Fruit fly (Drosophila melanogaster): Measurements from ENCODE around the gene fid.
A peak's percentile ranks its signal among the peaks of the same experiment; 100 is the strongest.

Gene fid

dm6 chr3R:26002570-26003332 lies 32.9 kb downstream of the fid start (continued):
- TF ChIP-seq Dif (GFP tag; optimal IDR thresholded peaks at IDR 0.05; ENCODE audit: partially characterized antibody) = peak; percentile 28
- no peak for TF ChIP-seq sv (GFP tag; optimal IDR thresholded peaks at IDR 0.05)
- TF ChIP-seq CG32264 (GFP tag; optimal IDR thresholded peaks at IDR 0.05) = no peak
- TF ChIP-seq rgr (GFP tag; optimal IDR thresholded peaks at IDR 0.05) = no peak
- TF ChIP-seq brk (GFP tag; optimal IDR thresholded peaks at IDR 0.05) = peak; percentile 71
- TF ChIP-seq Mio (GFP tag; optimal IDR thresholded peaks at IDR 0.05) = no peak
- peak; percentile 1 for TF ChIP-seq Sp1 (GFP tag; optimal IDR thresholded peaks at IDR 0.05)
- TF ChIP-seq Rel (GFP tag; optimal IDR thresholded peaks at IDR 0.05) = no peak
- no peak for TF ChIP-seq Rel (tag; optimal IDR thresholded peaks at IDR 0.05)

dm6 chr3R:26004377-26005000 lies 34.6 kb downstream of the fid start:
- no peak for TF ChIP-seq Vsx2 (GFP tag; optimal IDR thresholded peaks at IDR 0.05; ENCODE audit: partially characterized antibody)

- TF ChIP-seq Vsx2 (GFP tag; optimal IDR thresholded peaks at IDR 0.05; ENCODE audit: partially characterized antibody) (peak; percentile 20), HLH106 (tag; optimal IDR thresholded peaks at IDR 0.05) (no peak)
Observed at dm6 chr3R:26005619-26005977, 35.7 kb downstream of the fid start.

DNA sequence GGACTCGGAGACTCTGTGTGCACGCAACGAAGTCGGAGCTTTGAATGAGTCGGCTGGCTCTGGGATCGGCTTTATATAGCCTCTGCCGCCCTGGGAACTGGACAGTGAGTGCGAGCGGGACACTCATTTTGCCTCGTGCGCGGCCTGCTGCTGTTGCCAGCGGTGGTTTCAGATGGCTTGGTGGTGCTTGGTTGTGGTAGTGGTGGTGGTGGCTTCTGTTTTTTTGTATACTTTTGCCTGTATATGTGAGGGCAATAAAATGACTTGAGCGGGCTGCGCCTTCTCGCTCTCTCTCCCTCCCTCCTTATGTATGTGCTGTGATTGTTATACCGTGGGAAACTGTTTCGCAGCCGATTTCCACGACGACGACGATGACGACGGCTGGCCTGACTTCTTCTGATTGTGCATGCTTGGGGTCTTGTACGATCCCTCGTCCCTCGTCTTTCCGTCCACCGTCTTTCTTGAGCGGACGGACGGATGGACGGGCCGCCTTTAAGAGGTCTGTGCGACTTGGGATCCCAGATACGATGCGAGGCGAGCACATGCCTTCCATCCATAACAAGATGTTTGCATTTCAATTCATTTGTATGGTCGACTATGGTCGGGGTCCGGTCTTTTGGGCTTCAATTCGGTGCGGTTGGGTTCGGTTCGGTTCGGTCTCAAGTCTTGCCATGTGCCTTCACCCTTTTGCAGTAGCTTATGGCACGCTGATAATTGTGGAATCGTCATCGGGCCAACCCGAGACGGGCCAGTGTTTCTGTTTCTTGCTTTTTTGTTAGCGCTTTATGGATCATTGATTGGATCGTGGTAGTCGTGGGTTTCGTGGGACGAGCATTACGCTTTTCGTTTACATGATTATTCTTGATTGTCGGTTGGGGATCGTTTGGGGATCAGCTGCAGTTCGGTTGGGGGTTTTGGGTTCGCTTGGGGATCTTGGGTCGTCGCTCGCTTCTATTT lies 36.4 kb downstream of the fid start:
- TF ChIP-seq Vsx2 (GFP tag; optimal IDR thresholded peaks at IDR 0.05; ENCODE audit: partially characterized antibody) (peak; percentile 18), Dfd (GFP tag; optimal IDR thresholded peaks at IDR 0.05) (no peak), rgr (GFP tag; optimal IDR thresholded peaks at IDR 0.05) (no peak), Hr83 (GFP tag; optimal IDR thresholded peaks at IDR 0.05; ENCODE audit: poor library complexity, severe bottlenecking) (peak; percentile 55), dl (GFP tag; optimal IDR thresholded peaks at IDR 0.05; ENCODE audit: insufficient read depth in 1 of 2, partially characterized antibody in 2 of 2) (peak in 1 of 2 experiments; percentile 46), Rel (GFP tag; optimal IDR thresholded peaks at IDR 0.05) (peak; percentile 78), Rel (tag; optimal IDR thresholded peaks at IDR 0.05) (peak; percentile 64), jim (GFP tag; optimal IDR thresholded peaks at IDR 0.05) (peak; percentile 68), ey (GFP tag; optimal IDR thresholded peaks at IDR 0.05) (no peak), woc (GFP tag; optimal IDR thresholded peaks at IDR 0.05) (no peak), OdsH (GFP tag; optimal IDR thresholded peaks at IDR 0.05) (no peak), GATAd (GFP tag; optimal IDR thresholded peaks at IDR 0.05) (no peak), Mio (GFP tag; optimal IDR thresholded peaks at IDR 0.05) (no peak), CG32264 (GFP tag; optimal IDR thresholded peaks at IDR 0.05) (no peak), CrebA (GFP tag; optimal IDR thresholded peaks at IDR 0.05; ENCODE audit: borderline replicate concordance) (peak; percentile 74), psq (GFP tag; optimal IDR thresholded peaks at IDR 0.05) (peak; percentile 52), sage (GFP tag; optimal IDR thresholded peaks at IDR 0.05) (no peak), lola (GFP tag; optimal IDR thresholded peaks at IDR 0.05) (no peak), dsf (GFP tag; optimal IDR thresholded peaks at IDR 0.05; ENCODE audit: borderline replicate concordance) (no peak), Hnf4 (GFP tag; optimal IDR thresholded peaks at IDR 0.05) (peak; percentile 36), br (GFP tag; optimal IDR thresholded peaks at IDR 0.05) (no peak), pan (optimal IDR thresholded peaks at IDR 0.05) (no peak), fru (GFP tag; optimal IDR thresholded peaks at IDR 0.05) (peak; percentile 53), HLH106 (tag; optimal IDR thresholded peaks at IDR 0.05) (no peak), h (GFP tag; optimal IDR thresholded peaks at IDR 0.05) (peak; percentile 85), CG9705 (GFP tag; optimal IDR thresholded peaks at IDR 0.05) (no peak), usp (GFP tag; optimal IDR thresholded peaks at IDR 0.05) (no peak), brk (GFP tag; optimal IDR thresholded peaks at IDR 0.05) (peak; percentile 63), Dif (GFP tag; optimal IDR thresholded peaks at IDR 0.05; ENCODE audit: partially characterized antibody) (peak; percentile 49), sv (GFP tag; optimal IDR thresholded peaks at IDR 0.05) (no peak), foxo (GFP tag; optimal IDR thresholded peaks at IDR 0.05) (peak in 1 of 2 experiments; percentile 34), Jra (GFP tag; optimal IDR thresholded peaks at IDR 0.05) (peak; percentile 63), Myc (optimal IDR thresholded peaks at IDR 0.05) (no peak), N (GFP tag; optimal IDR thresholded peaks at IDR 0.05) (peak; percentile 30), Sp1 (GFP tag; optimal IDR thresholded peaks at IDR 0.05) (peak; percentile 32), dmrt93B (GFP tag; optimal IDR thresholded peaks at IDR 0.05) (no peak), Hr78 (GFP tag; optimal IDR thresholded peaks at IDR 0.05) (no peak), Abd-B (GFP tag; optimal IDR thresholded peaks at IDR 0.05) (no peak), tai (GFP tag; optimal IDR thresholded peaks at IDR 0.05) (no peak)

All from whole organism, wandering third instar larva.